Fruit fly (Drosophila melanogaster) whole organism, embryonic: Measurements from ENCODE around the gene beag.
A peak's percentile ranks its signal among the peaks of the same experiment; 100 is the strongest.

Source experiments
- ATbp ChIP-seq: fragments of 200-800 bp; sonication (Bioruptor generic); optimal IDR thresholded peaks from 2 replicates; lab custom pipeline; 2017; ENCODE audit warnings: missing biosample characterization, mild to moderate bottlenecking, missing genetic modification characterization, missing genetic modification reagents
- Adf1 ChIP-seq: fragments of 200-800 bp; sonication (Bioruptor generic); IDR thresholded peaks from 2 replicates; pipeline ENCODE4 v1.3.6; 2022; ENCODE audit warnings: missing biosample characterization, missing genetic modification characterization
- B-H2 ChIP-seq: fragments of 200-800 bp; sonication (Bioruptor generic); optimal IDR thresholded peaks from 2 replicates; lab custom pipeline; 2018; ENCODE audit warnings: missing biosample characterization, mild to moderate bottlenecking, missing genetic modification characterization
- Blimp-1 ChIP-seq: fragments of 200-800 bp; sonication (Bioruptor generic); optimal IDR thresholded peaks from 3 replicates; lab custom pipeline; 2018; ENCODE audit warnings: missing biosample characterization, missing genetic modification characterization, mild to moderate bottlenecking, moderate library complexity, missing genetic modification reagents
- CG10321 ChIP-seq: fragments of 200-800 bp; sonication (Bioruptor generic); IDR thresholded peaks from 2 replicates; pipeline ENCODE4 v1.3.6; 2022; ENCODE audit warnings: missing biosample characterization, missing genetic modification characterization
- CG10654 ChIP-seq: fragments of 200-800 bp; sonication (Bioruptor generic); optimal IDR thresholded peaks from 2 replicates; lab custom pipeline; 2016; ENCODE audit warnings: missing biosample characterization, missing genetic modification characterization
- CG15073 ChIP-seq: fragments of 200-800 bp; sonication (Bioruptor generic); optimal IDR thresholded peaks from 2 replicates; lab custom pipeline; 2016; ENCODE audit warnings: missing biosample characterization, missing genetic modification characterization
- CG16863 ChIP-seq: fragments of 200-800 bp; sonication (Bioruptor generic); optimal IDR thresholded peaks from 3 replicates; lab custom pipeline; 2016; ENCODE audit warnings: missing biosample characterization, missing genetic modification characterization
- CG17359 ChIP-seq: fragments of 200-800 bp; sonication (Bioruptor generic); optimal IDR thresholded peaks from 3 replicates; lab custom pipeline; 2018; ENCODE audit warnings: missing biosample characterization, mild to moderate bottlenecking, missing genetic modification characterization, moderate library complexity
- CG18262 ChIP-seq: fragments of 200-800 bp; optimal IDR thresholded peaks from 3 replicates; lab custom pipeline; 2019; ENCODE audit warnings: missing biosample characterization, mild to moderate bottlenecking, missing genetic modification characterization, moderate library complexity
- CG6175 ChIP-seq: fragments of 200-800 bp; sonication (Bioruptor generic); IDR thresholded peaks from 3 replicates; pipeline ENCODE4 v1.3.6; 2022; ENCODE audit warnings: missing biosample characterization, missing genetic modification characterization
- CG6791 ChIP-seq: fragments of 200-800 bp; sonication (Bioruptor generic); IDR thresholded peaks from 3 replicates; pipeline ENCODE4 v1.3.6; 2022; ENCODE audit warnings: missing biosample characterization, missing genetic modification characterization; ENCODE audit not compliant: partially characterized antibody
- CG6813 ChIP-seq: fragments of 200-800 bp; sonication (Bioruptor generic); optimal IDR thresholded peaks from 2 replicates; lab custom pipeline; 2017; ENCODE audit warnings: missing biosample characterization, missing genetic modification characterization, mild to moderate bottlenecking, moderate library complexity, missing genetic modification reagents
- CG8281 ChIP-seq: fragments of 200-800 bp; sonication (Bioruptor generic); optimal IDR thresholded peaks from 2 replicates; lab custom pipeline; 2018; ENCODE audit warnings: missing biosample characterization, mild to moderate bottlenecking, missing genetic modification characterization, moderate library complexity
- CG8359 ChIP-seq: fragments of 200-800 bp; sonication (Bioruptor generic); optimal IDR thresholded peaks from 2 replicates; lab custom pipeline; 2017; ENCODE audit warnings: missing biosample characterization, mild to moderate bottlenecking, missing genetic modification characterization, borderline replicate concordance
- CG8944 ChIP-seq: fragments of 200-800 bp; sonication (Bioruptor generic); optimal IDR thresholded peaks from 3 replicates; lab custom pipeline; 2016; ENCODE audit warnings: missing biosample characterization, missing genetic modification characterization
- CG9932 ChIP-seq: fragments of 200-800 bp; sonication (Bioruptor generic); IDR thresholded peaks from 2 replicates; pipeline ENCODE4 v1.3.6; 2022; ENCODE audit warnings: missing biosample characterization, missing genetic modification characterization
- CkIIα-i1 ChIP-seq: fragments of 200-800 bp; sonication (Bioruptor generic); IDR thresholded peaks from 2 replicates; pipeline ENCODE4 v1.3.6; 2022; ENCODE audit warnings: missing biosample characterization, missing genetic modification characterization
- Dad ChIP-seq: fragments of 200-800 bp; sonication (Bioruptor generic); optimal IDR thresholded peaks from 3 replicates; lab custom pipeline; 2016; ENCODE audit warnings: missing biosample characterization, missing genetic modification characterization
- Dip2 ChIP-seq: fragments of 200-800 bp; sonication (Bioruptor generic); IDR thresholded peaks from 2 replicates; pipeline ENCODE4 v1.3.6; 2022; ENCODE audit warnings: missing biosample characterization, missing genetic modification characterization
- HLH54F ChIP-seq: fragments of 200-800 bp; sonication (Bioruptor generic); optimal IDR thresholded peaks from 3 replicates; lab custom pipeline; 2016; ENCODE audit warnings: missing biosample characterization, missing genetic modification characterization
- HLHmδ ChIP-seq: fragments of 200-800 bp; sonication (Bioruptor generic); optimal IDR thresholded peaks from 2 replicates; lab custom pipeline; 2018; ENCODE audit warnings: missing biosample characterization, mild to moderate bottlenecking, missing genetic modification characterization, moderate library complexity
- Hmx ChIP-seq: fragments of 200-800 bp; sonication (Bioruptor generic); optimal IDR thresholded peaks from 2 replicates; lab custom pipeline; 2016; ENCODE audit warnings: missing biosample characterization, missing genetic modification characterization
- Hsf ChIP-seq: fragments of 200-800 bp; sonication (Bioruptor generic); optimal IDR thresholded peaks from 3 replicates; lab custom pipeline; 2016; ENCODE audit warnings: missing biosample characterization, missing genetic modification characterization
- Lhr ChIP-seq: fragments of 200-800 bp; sonication (Bioruptor generic); optimal IDR thresholded peaks from 3 replicates; lab custom pipeline; 2017; ENCODE audit warnings: mild to moderate bottlenecking, missing biosample characterization, missing genetic modification reagents, missing genetic modification characterization
- Mes4 ChIP-seq: fragments of 200-800 bp; sonication (Bioruptor generic); optimal IDR thresholded peaks from 2 replicates; lab custom pipeline; 2016; ENCODE audit warnings: missing biosample characterization, missing genetic modification characterization
- NfI ChIP-seq: fragments of 200-800 bp; sonication (Bioruptor generic); optimal IDR thresholded peaks from 3 replicates; lab custom pipeline; 2018; ENCODE audit warnings: missing biosample characterization, mild to moderate bottlenecking, missing genetic modification characterization, moderate library complexity
- Rx ChIP-seq: fragments of 200-800 bp; sonication (Bioruptor generic); IDR thresholded peaks from 2 replicates; pipeline ENCODE4 v1.3.6; 2022; ENCODE audit warnings: missing biosample characterization, missing genetic modification characterization
- Sox102F ChIP-seq: fragments of 200-800 bp; sonication (Bioruptor generic); optimal IDR thresholded peaks from 2 replicates; lab custom pipeline; 2018; ENCODE audit warnings: missing biosample characterization, mild to moderate bottlenecking, missing genetic modification characterization, moderate library complexity
- Ssrp ChIP-seq: fragments of 200-800 bp; sonication (Bioruptor generic); optimal IDR thresholded peaks from 2 replicates; lab custom pipeline; 2018; ENCODE audit warnings: missing biosample characterization, mild to moderate bottlenecking, missing genetic modification characterization, moderate library complexity
- TFAM ChIP-seq: fragments of 200-800 bp; sonication (Bioruptor generic); optimal IDR thresholded peaks from 2 replicates; lab custom pipeline; 2017; ENCODE audit warnings: missing biosample characterization, missing genetic modification characterization, inconsistent platforms
- aop ChIP-seq: fragments of 200-800 bp; sonication (Bioruptor generic); IDR thresholded peaks from 2 replicates; pipeline ENCODE4 v1.3.6; 2022; ENCODE audit warnings: missing biosample characterization, missing genetic modification characterization
- bigmax ChIP-seq: fragments of 200-800 bp; sonication (Bioruptor generic); optimal IDR thresholded peaks from 2 replicates; lab custom pipeline; 2018; ENCODE audit warnings: missing biosample characterization, mild to moderate bottlenecking, missing genetic modification characterization
- chm ChIP-seq: fragments of 200-800 bp; sonication (Bioruptor generic); IDR thresholded peaks from 2 replicates; pipeline ENCODE4 v1.3.6; 2022; ENCODE audit warnings: missing biosample characterization, missing genetic modification characterization
- chn ChIP-seq: fragments of 200-800 bp; sonication (Bioruptor generic); optimal IDR thresholded peaks from 2 replicates; lab custom pipeline; 2016; ENCODE audit warnings: missing biosample characterization, missing genetic modification characterization
- gcm ChIP-seq: fragments of 200-800 bp; sonication (Bioruptor generic); optimal IDR thresholded peaks from 2 replicates; lab custom pipeline; 2019; ENCODE audit warnings: missing biosample characterization, mild to moderate bottlenecking, missing genetic modification characterization, moderate library complexity
- gfzf ChIP-seq: fragments of 200-800 bp; sonication (Bioruptor generic); optimal IDR thresholded peaks from 2 replicates; lab custom pipeline; 2016; ENCODE audit warnings: missing biosample characterization, mild to moderate bottlenecking, missing genetic modification characterization, moderate library complexity
- ham ChIP-seq: fragments of 200-800 bp; sonication (Bioruptor generic); IDR thresholded peaks from 2 replicates; pipeline ENCODE4 v1.3.6; 2022; ENCODE audit warnings: missing biosample characterization, missing genetic modification characterization
- jing ChIP-seq: fragments of 200-800 bp; sonication (Bioruptor generic); optimal IDR thresholded peaks from 2 replicates; lab custom pipeline; 2018; ENCODE audit warnings: missing biosample characterization, mild to moderate bottlenecking, missing genetic modification characterization
- mirr ChIP-seq: fragments of 200-800 bp; sonication (Bioruptor generic); optimal IDR thresholded peaks from 3 replicates; lab custom pipeline; 2018; ENCODE audit warnings: missing biosample characterization, mild to moderate bottlenecking, missing genetic modification characterization
- org-1 ChIP-seq: fragments of 200-800 bp; sonication (Bioruptor generic); optimal IDR thresholded peaks from 2 replicates; lab custom pipeline; 2017; ENCODE audit warnings: missing biosample characterization, missing genetic modification characterization
- prd ChIP-seq, 3 experiments: fragments of >200 bp in 2 of 3; fragments of 200-800 bp in 1 of 3; sonication (Bioruptor generic) in 1 of 3; optimal IDR thresholded peaks in 2 of 3; IDR thresholded peaks in 1 of 3; 2 replicates in 2 of 3; 3 replicates in 1 of 3; pipeline versions ENCODE4 v1.3.6 to Lab custom; 2017 to 2022; ENCODE audit warnings: missing biosample characterization in 1 of 3, missing genetic modification characterization in 1 of 3
- row ChIP-seq: fragments of 200-800 bp; sonication (Bioruptor generic); IDR thresholded peaks from 3 replicates; pipeline ENCODE4 v1.3.6; 2022; ENCODE audit warnings: missing biosample characterization, missing genetic modification characterization
- sna ChIP-seq: fragments of 200-800 bp; sonication (Bioruptor generic); IDR thresholded peaks from 2 replicates; pipeline ENCODE4 v1.3.6; 2022; ENCODE audit warnings: missing biosample characterization, missing genetic modification characterization; ENCODE audit not compliant: partially characterized antibody
- stwl ChIP-seq: fragments of 200-800 bp; sonication (Bioruptor generic); optimal IDR thresholded peaks from 3 replicates; lab custom pipeline; 2018; ENCODE audit warnings: missing biosample characterization, mild to moderate bottlenecking, missing genetic modification characterization, moderate library complexity
- tna ChIP-seq: fragments of 200-800 bp; sonication (Bioruptor generic); IDR thresholded peaks from 2 replicates; pipeline ENCODE4 v1.3.6; 2022; ENCODE audit warnings: missing biosample characterization, missing genetic modification characterization; ENCODE audit not compliant: partially characterized antibody
- vnd ChIP-seq: fragments of 200-800 bp; sonication (Bioruptor generic); IDR thresholded peaks from 3 replicates; pipeline ENCODE4 v1.3.6; 2022; ENCODE audit warnings: missing biosample characterization, missing genetic modification characterization; ENCODE audit not compliant: partially characterized antibody

Gene beag

DNA sequence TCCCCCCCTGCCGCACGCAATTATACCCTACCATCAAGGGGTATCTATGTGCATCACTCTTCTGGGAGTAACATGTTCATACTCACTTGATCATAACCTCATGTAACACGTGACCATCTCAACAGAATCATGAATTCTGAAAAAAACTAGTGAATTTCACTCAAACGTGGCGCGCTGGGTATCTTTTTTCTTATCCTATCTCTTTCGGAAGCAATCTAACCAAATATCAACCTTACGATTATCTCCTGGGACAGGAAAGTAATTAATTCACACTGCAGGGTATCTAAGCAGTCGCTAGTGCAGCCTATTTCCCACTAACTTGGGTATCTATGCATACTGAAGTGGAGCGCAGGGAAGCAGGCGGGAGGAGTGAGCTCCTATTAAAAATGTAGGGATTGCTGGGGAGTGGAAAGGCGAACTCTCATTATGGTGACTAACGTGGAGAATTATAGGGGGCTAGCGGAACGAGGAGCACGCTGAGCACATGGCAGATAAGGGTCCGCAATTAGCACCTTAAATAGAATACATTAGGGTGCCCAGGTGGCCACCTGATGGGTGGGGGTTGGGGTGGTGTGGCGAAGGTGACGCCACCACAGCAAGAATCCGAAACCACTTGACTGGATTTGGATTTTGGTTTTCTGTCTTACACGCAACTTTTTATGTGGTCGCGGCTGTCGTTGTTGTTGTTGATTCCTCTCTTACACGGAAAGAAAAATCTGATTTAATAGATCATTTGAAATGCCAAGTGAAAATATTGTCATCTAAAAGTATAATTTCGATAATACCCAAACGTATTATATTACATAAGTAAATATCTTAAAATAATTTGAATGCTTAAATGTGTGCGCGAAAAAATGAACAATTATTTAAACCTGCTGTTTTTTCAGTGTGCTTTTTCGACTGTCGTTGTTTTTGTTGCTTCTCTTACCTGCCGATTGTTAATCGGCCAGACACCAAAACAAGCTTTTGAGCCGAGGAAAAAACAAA, 9.5 kb downstream of the beag start (continued):
- no peak for TF ChIP-seq Adf1
- no peak for TF ChIP-seq sna
- peak; percentile 93 for TF ChIP-seq CG18262
- TF ChIP-seq Blimp-1, result peak; percentile 94
- peak; percentile 12 for TF ChIP-seq stwl (tag; lab: Kevin White, UChicago)
- TF ChIP-seq CG8944 (GFP tag; lab: Kevin White, UChicago), result peak; percentile 72
- TF ChIP-seq CG10654 (GFP tag; lab: Kevin White, UChicago), result peak; percentile 91
- TF ChIP-seq Hmx (GFP tag; lab: Kevin White, UChicago), result peak; percentile 49
- TF ChIP-seq ATbp (GFP tag; lab: Kevin White, UChicago), result peak; percentile 87
- TF ChIP-seq CG8359 (GFP tag; lab: Kevin White, UChicago), result peak; percentile 86
- no peak for TF ChIP-seq CG6791 (GFP tag; lab: Robert Waterston, UW)
- peak; percentile 47 for TF ChIP-seq CG15073 (GFP tag; lab: Kevin White, UChicago)
- no peak for TF ChIP-seq tna (GFP tag; lab: Robert Waterston, UW)
- TF ChIP-seq ham, result no peak
- no peak for TF ChIP-seq HLHmδ (GFP tag; lab: Kevin White, UChicago)
- peak; percentile 78 for TF ChIP-seq B-H2 (GFP tag; lab: Kevin White, UChicago)
- TF ChIP-seq org-1 (GFP tag; lab: Kevin White, UChicago), result peak; percentile 88
- peak; percentile 26 for TF ChIP-seq mirr
- TF ChIP-seq Mes4 (GFP tag; lab: Kevin White, UChicago), result peak; percentile 28
- TF ChIP-seq vnd (GFP tag; lab: Robert Waterston, UW), result no peak
- TF ChIP-seq CG10321 (GFP tag; lab: Robert Waterston, UW), result no peak
- no peak for TF ChIP-seq CG9932 (GFP tag; lab: Robert Waterston, UW)
- no peak for TF ChIP-seq CG6175 (GFP tag; lab: Robert Waterston, UW)
- TF ChIP-seq aop (GFP tag; lab: Robert Waterston, UW), result no peak
- peak; percentile 69 for TF ChIP-seq CG8281 (tag; lab: Kevin White, UChicago)
- TF ChIP-seq chn, result peak; percentile 51
- no peak for TF ChIP-seq CkIIα-i1 (GFP tag; lab: Robert Waterston, UW)
- TF ChIP-seq TFAM, result peak; percentile 34
- peak; percentile 95 for TF ChIP-seq Sox102F (GFP tag; lab: Kevin White, UChicago)
- TF ChIP-seq gfzf (GFP tag; lab: Kevin White, UChicago), result no peak
- TF ChIP-seq Dad (GFP tag; lab: Kevin White, UChicago), result peak; percentile 87
- TF ChIP-seq NfI (GFP tag; lab: Kevin White, UChicago), result peak; percentile 90
- no peak for TF ChIP-seq chm (GFP tag; lab: Robert Waterston, UW)
- TF ChIP-seq HLH54F, result peak; percentile 73
- peak; percentile 91 for TF ChIP-seq CG6813
- peak; percentile 50 for TF ChIP-seq CG16863 (GFP tag; lab: Kevin White, UChicago)
- TF ChIP-seq row (GFP tag; lab: Robert Waterston, UW), result no peak
- peak; percentile 92 for TF ChIP-seq gcm (GFP tag; lab: Kevin White, UChicago)
- TF ChIP-seq prd (optimal IDR thresholded peaks at IDR 0.05; lab: Kevin White, UChicago), result no peak
- TF ChIP-seq prd (GFP tag; IDR thresholded peaks at IDR 0.05; lab: Robert Waterston, UW), result no peak
- peak; percentile 66 for TF ChIP-seq Lhr
- TF ChIP-seq Dip2, result no peak
- peak; percentile 91 for TF ChIP-seq Ssrp
- peak; percentile 83 for TF ChIP-seq Hsf (GFP tag; lab: Kevin White, UChicago)
- TF ChIP-seq Rx (GFP tag; lab: Robert Waterston, UW), result no peak
- TF ChIP-seq jing (GFP tag; lab: Kevin White, UChicago), result peak; percentile 78
- TF ChIP-seq bigmax, result no peak
- TF ChIP-seq CG17359 (tag; lab: Kevin White, UChicago), result peak; percentile 95
